Worm (Caenorhabditis elegans): ENCODE results near the gene myo-2.

myo-2 gene

DNA sequence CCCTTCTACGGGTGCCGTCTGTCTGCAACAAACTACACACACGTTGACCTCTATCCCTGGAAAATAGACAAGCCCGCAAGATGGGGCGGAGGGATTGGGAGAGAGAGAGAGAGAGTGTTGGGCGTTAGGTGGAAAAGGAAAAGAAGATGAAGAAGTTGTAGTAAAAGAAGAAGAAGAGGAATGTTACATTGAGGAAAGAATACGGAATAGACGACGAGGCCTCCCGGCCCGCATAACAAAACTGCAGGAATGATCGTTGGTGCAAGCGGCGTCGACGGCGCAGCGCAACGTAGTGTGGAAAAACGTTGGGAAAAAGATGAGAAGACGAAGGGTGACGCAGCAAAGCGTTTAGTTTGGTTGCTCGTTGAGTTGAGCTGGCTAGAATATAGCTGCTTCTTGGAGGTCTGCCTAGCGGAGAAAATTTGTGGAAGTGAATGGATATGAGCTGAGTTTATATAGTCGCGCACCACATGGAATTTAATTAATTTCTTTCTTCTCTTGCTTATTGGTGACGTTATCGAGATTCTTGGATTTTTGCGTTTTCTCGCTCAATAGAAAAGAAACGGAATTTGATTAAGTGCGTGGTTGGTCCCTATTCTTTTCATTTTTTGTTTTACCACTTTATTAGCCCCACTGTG lies 42.4 kb downstream of the myo-2 start:
- peak; percentile 76 for TF ChIP-seq zfh-2 (GFP tag; conservative IDR thresholded peaks at IDR 0.05)
- no peak for TF ChIP-seq bed-1 (GFP tag; IDR thresholded peaks at IDR 0.05)
- TF ChIP-seq hmg-1.2 (GFP tag; IDR thresholded peaks at IDR 0.05) = peak; percentile 34; the same call in 1 of the 2 replicates
- TF ChIP-seq cebp-1 (GFP tag; IDR thresholded peaks at IDR 0.05) = no peak
- peak; percentile 32 for TF ChIP-seq cebp-1 (tag; optimal IDR thresholded peaks at IDR 0.05)
- peak; percentile 25; the same call in 1 of the 2 replicates for TF ChIP-seq dox-1 (GFP tag; IDR thresholded peaks at IDR 0.05)
- no peak for TF ChIP-seq madf-3 (GFP tag; IDR thresholded peaks at IDR 0.05)
- peak; percentile 30 for TF ChIP-seq mcd-1 (GFP tag; IDR thresholded peaks at IDR 0.05)
- 0 out of 2 replicates have a peak, but pooled peaks have one; percentile 19 for TF ChIP-seq K11D2.4 (GFP tag; IDR thresholded peaks at IDR 0.05)
- no peak for TF ChIP-seq aptf-2 (GFP tag; conservative IDR thresholded peaks at IDR 0.05)
- TF ChIP-seq egrh-3 (GFP tag; IDR thresholded peaks at IDR 0.05) = peak; percentile 13; the same call in 1 of the 2 replicates
- TF ChIP-seq nhr-179 (tag; optimal IDR thresholded peaks at IDR 0.05) = no peak
- peak; percentile 28 for TF ChIP-seq K12H6.12 (tag; optimal IDR thresholded peaks at IDR 0.05)
- TF ChIP-seq ama-1 (optimal IDR thresholded peaks at IDR 0.05) = no peak
- TF ChIP-seq ama-1 (GFP tag; optimal IDR thresholded peaks at IDR 0.05) = no peak
- TF ChIP-seq ceh-27 (GFP tag; optimal IDR thresholded peaks at IDR 0.05) = peak; percentile 30
- TF ChIP-seq ceh-100 (GFP tag; IDR thresholded peaks at IDR 0.05) = no peak
- no peak for TF ChIP-seq F39B2.1 (GFP tag; IDR thresholded peaks at IDR 0.05)

DNA sequence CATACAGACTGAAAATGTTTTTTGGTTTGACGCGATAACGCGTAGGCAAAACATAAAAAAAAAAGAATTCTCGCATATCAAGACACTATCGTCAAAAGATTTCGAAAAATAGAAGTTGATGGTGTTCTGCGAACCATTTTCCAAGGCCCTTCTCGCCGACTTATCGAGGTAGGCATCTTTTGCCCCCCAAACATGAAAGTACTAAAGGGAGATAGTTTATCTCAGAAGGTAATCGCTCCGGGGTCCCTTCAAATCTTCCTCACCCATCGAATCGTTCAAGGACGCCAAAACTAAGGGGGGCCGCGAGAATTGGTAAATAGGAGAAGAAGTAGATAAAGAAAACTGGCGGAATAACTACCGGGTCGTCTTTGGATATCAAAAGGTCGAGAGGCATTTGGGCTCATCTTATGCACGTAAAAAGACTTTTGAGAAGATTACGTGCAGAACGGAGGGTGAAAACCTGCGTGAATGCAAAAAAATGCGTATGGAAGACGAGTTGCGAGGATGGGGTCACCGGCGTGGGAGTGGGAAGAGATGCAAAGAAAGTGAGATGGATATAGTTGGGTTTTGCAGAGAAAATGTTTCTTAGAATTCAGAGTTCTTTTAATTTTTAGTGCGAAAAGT lies 43.6 kb downstream of the myo-2 start:
- TF ChIP-seq tbx-9 (tag; optimal IDR thresholded peaks at IDR 0.05; ENCODE audit: borderline replicate concordance) (no peak), zfh-2 (GFP tag; conservative IDR thresholded peaks at IDR 0.05) (no peak), cebp-1 (GFP tag; IDR thresholded peaks at IDR 0.05) (no peak), cebp-1 (tag; optimal IDR thresholded peaks at IDR 0.05) (peak; percentile 1), egl-18 (GFP tag; IDR thresholded peaks at IDR 0.05) (no peak)

DNA sequence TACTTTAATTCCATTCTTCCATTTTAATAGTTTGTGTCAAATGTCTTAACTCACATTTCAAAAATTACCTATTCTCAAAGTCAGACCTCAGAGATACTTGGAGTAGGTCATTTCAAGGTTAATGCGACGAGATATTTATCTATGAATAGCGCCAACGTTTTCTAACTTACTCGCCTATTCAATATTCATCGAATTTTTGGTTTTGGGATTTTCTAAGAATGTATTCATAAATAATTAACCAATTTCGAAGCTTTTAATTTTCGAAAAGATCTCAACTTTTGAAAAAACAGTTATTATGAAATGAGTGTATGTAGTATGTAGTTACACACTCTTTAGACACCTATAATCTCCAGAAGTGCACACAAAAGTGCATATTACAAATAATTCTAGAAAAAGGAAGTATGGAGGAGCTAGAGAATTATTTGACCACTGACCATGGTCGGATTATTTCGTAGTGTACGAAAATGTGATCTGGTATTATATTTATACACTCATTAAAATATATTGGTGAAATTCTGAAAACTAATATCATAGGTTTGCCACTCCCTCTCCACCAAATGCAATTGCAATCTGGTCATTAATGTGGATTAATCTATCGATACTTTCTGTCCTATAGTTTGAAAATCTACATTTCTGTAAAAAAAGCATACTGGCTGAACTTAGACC lies 44.7 kb downstream of the myo-2 start:
- TF ChIP-seq hrde-1 (tag; optimal IDR thresholded peaks at IDR 0.05; ENCODE audit: borderline replicate concordance) = no peak
- TF ChIP-seq nfyb-1 (GFP tag; IDR thresholded peaks at IDR 0.05) = no peak
- no peak for TF ChIP-seq somi-1 (GFP tag; optimal IDR thresholded peaks at IDR 0.05)
- no peak for TF ChIP-seq egrh-3 (GFP tag; IDR thresholded peaks at IDR 0.05)
- no peak for TF ChIP-seq mcd-1 (GFP tag; IDR thresholded peaks at IDR 0.05)
- TF ChIP-seq D2030.7 (GFP tag; IDR thresholded peaks at IDR 0.05) = no peak
- TF ChIP-seq F39B2.1 (GFP tag; IDR thresholded peaks at IDR 0.05) = no peak
- no peak for TF ChIP-seq akir-1 (GFP tag; optimal IDR thresholded peaks at IDR 0.05)
- no peak for TF ChIP-seq tbx-9 (tag; optimal IDR thresholded peaks at IDR 0.05; ENCODE audit: borderline replicate concordance)
- TF ChIP-seq Y67H2A.10 (GFP tag; conservative IDR thresholded peaks at IDR 0.05) = no peak
- no peak for TF ChIP-seq B0336.3 (GFP tag; IDR thresholded peaks at IDR 0.05)
- no peak for TF ChIP-seq K12H6.12 (tag; optimal IDR thresholded peaks at IDR 0.05)
- no peak for TF ChIP-seq attf-3 (GFP tag; conservative IDR thresholded peaks at IDR 0.05)
- TF ChIP-seq snpc-1.1 (tag; optimal IDR thresholded peaks at IDR 0.05; ENCODE audit: insufficient read depth) = no peak
- TF ChIP-seq ets-4 (GFP tag; optimal IDR thresholded peaks at IDR 0.05) = no peak

DNA sequence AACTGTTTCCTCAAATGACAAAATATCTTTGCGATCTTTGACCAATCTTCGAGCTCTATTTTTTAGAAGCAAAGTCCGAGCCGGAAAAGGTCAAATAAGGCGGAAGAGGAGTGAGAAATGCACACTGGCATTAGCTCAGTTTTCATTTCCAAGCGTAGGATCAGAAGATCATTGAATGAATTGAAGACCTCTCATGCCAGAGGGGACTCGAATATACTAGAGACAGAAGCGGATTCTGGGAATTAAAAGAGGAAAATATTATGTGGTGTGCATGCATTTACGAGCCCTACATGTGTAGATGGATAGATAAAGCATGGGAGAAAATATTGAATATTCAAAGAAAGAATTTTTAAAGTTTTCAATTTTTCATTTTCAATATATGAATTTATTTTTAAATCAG lies 45.6 kb downstream of the myo-2 start:
- TF ChIP-seq ztf-28 (GFP tag; IDR thresholded peaks at IDR 0.05) (no peak), sea-2 (GFP tag; IDR thresholded peaks at IDR 0.05) (no peak), ets-4 (GFP tag; optimal IDR thresholded peaks at IDR 0.05) (no peak)

Measured in whole organism, young adult.